Fruit fly (Drosophila melanogaster): ENCODE results near the gene Tim9a.

Tim9a gene

DNA sequence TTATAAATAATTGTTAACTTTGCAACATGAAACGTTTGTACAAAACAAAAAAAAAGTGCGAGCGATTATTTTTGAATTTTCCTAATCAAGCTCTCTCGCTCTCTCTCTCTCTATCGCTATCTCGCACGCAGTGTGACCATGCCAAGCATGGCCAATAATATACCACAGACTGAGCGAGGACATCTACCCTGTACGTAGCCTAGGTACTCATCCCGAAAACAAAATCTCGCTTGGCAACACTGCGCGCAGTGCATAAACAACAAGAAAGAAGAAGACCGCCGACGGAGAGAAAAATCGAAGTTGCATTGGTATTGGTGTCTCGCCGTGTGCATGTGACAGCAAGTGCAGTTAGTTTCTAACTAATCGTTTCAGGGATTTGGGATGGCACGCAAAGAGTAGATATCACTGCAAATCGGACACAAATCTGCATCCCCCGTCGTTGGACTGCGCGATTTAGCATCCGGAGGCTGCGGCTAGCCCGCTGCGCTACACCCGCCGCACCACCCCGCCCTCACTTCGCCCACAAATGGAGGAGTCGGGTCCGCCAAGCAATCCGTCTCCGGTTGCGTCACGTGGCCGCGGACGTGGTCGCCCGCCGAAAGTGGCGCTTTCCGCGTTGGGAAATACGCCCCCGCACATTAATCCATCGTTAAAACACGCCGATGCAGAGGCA lies 28.1 kb downstream of the Tim9a start, which contains the start of the genes CG1998 and Set2 (continued):
- TF ChIP-seq MTF-1 (GFP tag; optimal IDR thresholded peaks at IDR 0.05; ENCODE audit: borderline replicate concordance), result peak; percentile 11
- TF ChIP-seq Bgb (GFP tag; IDR thresholded peaks at IDR 0.05; ENCODE audit: partially characterized antibody), result peak; percentile 54; the same call in 1 of the 2 replicates
- TF ChIP-seq CG34224 (GFP tag; IDR thresholded peaks at IDR 0.05; ENCODE audit: partially characterized antibody), result peak; percentile 11; the same call in 1 of the 3 replicates
- TF ChIP-seq trem (tag; optimal IDR thresholded peaks at IDR 0.05), result peak; percentile 66
- peak; percentile 26 for TF ChIP-seq Antp (GFP tag; optimal IDR thresholded peaks at IDR 0.05)
- TF ChIP-seq CG9215 (GFP tag; IDR thresholded peaks at IDR 0.05), result peak; percentile 85
- peak; percentile 65 for TF ChIP-seq sob (GFP tag; IDR thresholded peaks at IDR 0.05)
- peak; percentile 34 for TF ChIP-seq pfk (GFP tag; optimal IDR thresholded peaks at IDR 0.05)
- peak; percentile 66; the same call in 2 of the 3 replicates for TF ChIP-seq Opbp (GFP tag; IDR thresholded peaks at IDR 0.05; ENCODE audit: partially characterized antibody)
- 0 out of 3 replicates have a peak, but pooled peaks have one; percentile 21 for TF ChIP-seq dysf (GFP tag; IDR thresholded peaks at IDR 0.05)
- peak; percentile 72 for TF ChIP-seq Sry-δ (GFP tag; optimal IDR thresholded peaks at IDR 0.05)
- peak in 1 of 2 experiments; percentile 64 for TF ChIP-seq Pdp1 (GFP tag; optimal IDR thresholded peaks at IDR 0.05)
- TF ChIP-seq CG15269 (tag; optimal IDR thresholded peaks at IDR 0.05), result no peak
- TF ChIP-seq CG9609 (GFP tag; optimal IDR thresholded peaks at IDR 0.05), result peak; percentile 38
- TF ChIP-seq lilli (GFP tag; optimal IDR thresholded peaks at IDR 0.05), result no peak
- TF ChIP-seq H15 (GFP tag; IDR thresholded peaks at IDR 0.05), result no peak
- no peak for TF ChIP-seq CG7745 (tag; optimal IDR thresholded peaks at IDR 0.05)
- TF ChIP-seq p53 (GFP tag; optimal IDR thresholded peaks at IDR 0.05), result peak; percentile 25
- peak; percentile 8 for TF ChIP-seq salm (tag; optimal IDR thresholded peaks at IDR 0.05)
- TF ChIP-seq hth (optimal IDR thresholded peaks at IDR 0.05), result no peak
- TF ChIP-seq CG3847 (GFP tag; IDR thresholded peaks at IDR 0.05), result peak; percentile 88
- no peak for TF ChIP-seq CG1529 (GFP tag; optimal IDR thresholded peaks at IDR 0.05)
- 0 out of 3 replicates have a peak, but pooled peaks have one; percentile 10 for TF ChIP-seq Aef1 (GFP tag; IDR thresholded peaks at IDR 0.05)
- TF ChIP-seq Trl (optimal IDR thresholded peaks at IDR 0.05), result peak in 1 of 2 experiments; percentile 61
- TF ChIP-seq Trl (GFP tag; optimal IDR thresholded peaks at IDR 0.05), result peak; percentile 27
- peak; percentile 57 for TF ChIP-seq CG13624 (GFP tag; optimal IDR thresholded peaks at IDR 0.05)

DNA sequence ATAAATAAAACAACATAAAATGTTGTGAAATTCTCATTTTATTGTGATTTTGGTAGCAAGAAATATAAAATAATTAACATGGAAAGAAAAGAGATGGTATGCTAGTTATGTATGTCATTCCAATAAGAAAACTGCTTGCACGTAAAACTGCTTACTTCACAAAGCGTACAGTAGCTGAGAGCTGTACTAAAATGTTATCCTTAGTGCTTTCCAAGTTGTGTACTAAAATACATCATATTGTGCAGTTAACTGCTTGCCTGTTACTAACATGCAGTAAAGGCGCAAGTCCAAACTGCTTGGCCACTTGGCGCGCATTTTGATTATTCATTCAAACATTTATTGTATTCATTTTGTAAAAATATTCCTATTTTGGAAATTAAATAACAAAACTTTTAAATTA lies 36.0 kb downstream of the Tim9a start:
- TF ChIP-seq Pdp1 (GFP tag; optimal IDR thresholded peaks at IDR 0.05) (peak in 1 of 2 experiments; percentile 73), insv (GFP tag; optimal IDR thresholded peaks at IDR 0.05) (peak; percentile 92 to 98), HmgD (GFP tag; optimal IDR thresholded peaks at IDR 0.05) (peak; percentile 31), CG8290 (GFP tag; optimal IDR thresholded peaks at IDR 0.05) (peak; percentile 49), CG8290 (tag; optimal IDR thresholded peaks at IDR 0.05) (no peak), CG15514 (GFP tag; optimal IDR thresholded peaks at IDR 0.05) (peak; percentile 21), Opbp (GFP tag; IDR thresholded peaks at IDR 0.05; ENCODE audit: partially characterized antibody) (peak; percentile 31; the same call in 1 of the 3 replicates), fd64A (GFP tag; optimal IDR thresholded peaks at IDR 0.05) (no peak), CG17829 (tag; optimal IDR thresholded peaks at IDR 0.05) (peak; percentile 29), inv (GFP tag; IDR thresholded peaks at IDR 0.05; ENCODE audit: partially characterized antibody) (no peak), CG10462 (GFP tag; optimal IDR thresholded peaks at IDR 0.05) (no peak), Dip2 (GFP tag; IDR thresholded peaks at IDR 0.05) (no peak), CG11093 (GFP tag; IDR thresholded peaks at IDR 0.05) (no peak), CTCF (GFP tag; optimal IDR thresholded peaks at IDR 0.05) (peak; percentile 65), sr (GFP tag; IDR thresholded peaks at IDR 0.05) (no peak), nmo (GFP tag; optimal IDR thresholded peaks at IDR 0.05) (peak; percentile 41), BEAF-32 (GFP tag; optimal IDR thresholded peaks at IDR 0.05) (peak; percentile 11), Bgb (GFP tag; IDR thresholded peaks at IDR 0.05; ENCODE audit: partially characterized antibody) (peak; percentile 17; the same call in 1 of the 2 replicates), zen (tag; optimal IDR thresholded peaks at IDR 0.05) (peak; percentile 45), stwl (tag; optimal IDR thresholded peaks at IDR 0.05) (peak; percentile 84), CG34224 (GFP tag; IDR thresholded peaks at IDR 0.05; ENCODE audit: partially characterized antibody) (no peak), pzg (GFP tag; optimal IDR thresholded peaks at IDR 0.05) (peak; percentile 29), Camta (GFP tag; optimal IDR thresholded peaks at IDR 0.05) (no peak), ewg (GFP tag; optimal IDR thresholded peaks at IDR 0.05) (peak; percentile 98), bbx (GFP tag; IDR thresholded peaks at IDR 0.05; ENCODE audit: partially characterized antibody) (peak; percentile 16; the same call in 1 of the 2 replicates), Ets97D (GFP tag; optimal IDR thresholded peaks at IDR 0.05) (peak; percentile 44), CG42726 (GFP tag; IDR thresholded peaks at IDR 0.05; ENCODE audit: partially characterized antibody) (peak; percentile 32; the same call in 1 of the 2 replicates)
